Worm (Caenorhabditis elegans) whole organism, dauer: Measurements from ENCODE around the gene sra-38.

Experiments
- unc-62 ChIP-seq: sonication (generic microtip); optimal IDR thresholded peaks from 2 replicates; lab custom pipeline; 2017; ENCODE audit warnings: missing biosample characterization, missing genetic modification reagents, missing genetic modification characterization

Gene sra-38

ce11 chrX:13875913-13876312 lies 24.0 kb downstream of the sra-38 start:
- TF ChIP-seq unc-62, result no peak

ce11 chrX:13873324-13873933 lies 26.5 kb downstream of the sra-38 start:
- no peak for TF ChIP-seq unc-62

ce11 chrX:13871110-13871509 lies 28.8 kb downstream of the sra-38 start:
- TF ChIP-seq unc-62, result no peak

ce11 chrX:13864191-13864590 lies 35.8 kb downstream of the sra-38 start, which contains the start of gene M03B6.3:
Gene M03B6.3, minus strand, starts transcription at chrX:13864292.
- no peak for TF ChIP-seq unc-62

ce11 chrX:13858693-13859092 lies 41.3 kb downstream of the sra-38 start, which contains the start of gene M03B6.4:
Gene M03B6.4, plus strand, starts transcription at chrX:13858841.
- TF ChIP-seq unc-62, result no peak

- no peak for TF ChIP-seq unc-62
These were observed 44.0 kb downstream of the sra-38 start for ce11 chrX:13855928-13856327.

- TF ChIP-seq unc-62, result no peak
These were observed 47.3 kb downstream of the sra-38 start, which contains the start of gene mct-3 for ce11 chrX:13852606-13853005. Gene mct-3, plus strand, starts transcription at chrX:13852906.

ce11 chrX:13851590-13851989 lies 48.4 kb downstream of the sra-38 start:
- no peak for TF ChIP-seq unc-62

- TF ChIP-seq unc-62, result no peak
These were observed 49.6 kb downstream of the sra-38 start for ce11 chrX:13850359-13850758.
